Worm (Caenorhabditis elegans): ENCODE measurements around the gene srsx-29.

The srsx-29 gene

ce11 chrV:10153076-10153475, 1.7 kb upstream of the srsx-29 start:
- no peak for TF ChIP-seq mep-1 (tag; optimal IDR thresholded peaks at IDR 0.05)
- TF ChIP-seq tbx-8 (GFP tag; optimal IDR thresholded peaks at IDR 0.05), result no peak
- no peak for TF ChIP-seq lin-13 (tag; optimal IDR thresholded peaks at IDR 0.05)
- no peak for TF ChIP-seq bed-3 (GFP tag; optimal IDR thresholded peaks at IDR 0.05)
- TF ChIP-seq ceh-83 (GFP tag; optimal IDR thresholded peaks at IDR 0.05), result no peak
- no peak for TF ChIP-seq nhr-237 (tag; optimal IDR thresholded peaks at IDR 0.05)
- TF ChIP-seq mls-2 (tag; optimal IDR thresholded peaks at IDR 0.05), result no peak
- no peak for TF ChIP-seq unc-120 (tag; optimal IDR thresholded peaks at IDR 0.05; ENCODE audit: poor library complexity, severe bottlenecking)
- no peak for TF ChIP-seq unc-39 (tag; optimal IDR thresholded peaks at IDR 0.05)
- TF ChIP-seq nhr-2 (tag; optimal IDR thresholded peaks at IDR 0.05), result no peak
- no peak for TF ChIP-seq sptf-1 (tag; optimal IDR thresholded peaks at IDR 0.05)
- TF ChIP-seq snpc-4 (tag; optimal IDR thresholded peaks at IDR 0.05), result no peak
- TF ChIP-seq ham-2 (GFP tag; optimal IDR thresholded peaks at IDR 0.05), result no peak
- no peak for TF ChIP-seq cnd-1 (tag; optimal IDR thresholded peaks at IDR 0.05)
- TF ChIP-seq nhr-28 (tag; optimal IDR thresholded peaks at IDR 0.05), result no peak

DNA sequence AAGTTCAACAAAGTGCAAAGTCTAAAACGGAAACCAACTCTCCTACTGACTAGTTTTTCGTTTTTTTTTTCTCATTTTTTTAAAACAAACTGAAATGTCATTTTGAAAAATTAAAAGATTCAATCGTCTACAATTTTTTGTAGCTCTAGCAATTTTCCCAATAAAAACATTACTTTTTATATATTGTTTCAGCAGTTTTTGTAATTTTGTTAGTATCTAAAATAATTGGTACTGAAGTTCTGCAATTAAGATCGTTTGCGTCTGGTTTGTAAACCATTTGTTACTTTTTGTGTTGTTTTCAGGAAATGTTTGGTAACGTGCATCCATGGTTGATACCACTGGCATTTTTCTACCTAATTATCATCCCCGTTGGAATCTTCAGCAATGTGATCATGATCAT, 3.7 kb downstream of the srsx-29 start, which contains the start of gene srsx-30:
Gene srsx-30 (plus strand): TSS at position 301 of the 400 bp plus-strand sequence.
- TF ChIP-seq hlh-1 (tag; optimal IDR thresholded peaks at IDR 0.05) (no peak), lin-13 (tag; optimal IDR thresholded peaks at IDR 0.05) (no peak), elt-1 (tag; optimal IDR thresholded peaks at IDR 0.05; ENCODE audit: borderline replicate concordance, insufficient read depth) (no peak), M03D4.4 (tag; optimal IDR thresholded peaks at IDR 0.05) (no peak), nhr-2 (tag; optimal IDR thresholded peaks at IDR 0.05) (no peak), unc-39 (tag; optimal IDR thresholded peaks at IDR 0.05) (no peak), nhr-28 (tag; optimal IDR thresholded peaks at IDR 0.05) (no peak), elt-3 (tag; optimal IDR thresholded peaks at IDR 0.05) (no peak)

DNA sequence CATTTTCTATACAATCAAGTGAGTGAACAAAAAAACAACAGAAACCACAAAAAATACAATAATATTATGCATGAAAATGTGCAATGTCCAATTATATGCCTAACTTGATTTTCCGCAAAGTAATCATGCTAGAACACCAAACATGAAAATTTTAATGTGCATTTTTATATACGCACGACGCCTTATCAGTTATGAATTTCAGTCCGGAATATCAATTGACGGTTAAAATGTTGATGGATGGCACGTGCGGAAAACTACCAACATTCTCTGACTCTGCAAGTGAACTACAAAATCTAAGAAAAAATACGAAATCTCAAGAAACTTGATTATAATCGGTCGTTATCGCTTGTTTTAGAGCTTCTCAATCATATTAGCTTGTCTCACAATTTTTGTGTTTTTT, 5.2 kb downstream of the srsx-29 start:
- TF ChIP-seq ceh-43 (GFP tag; optimal IDR thresholded peaks at IDR 0.05) (no peak), mab-5 (tag; optimal IDR thresholded peaks at IDR 0.05) (no peak), elt-3 (tag; optimal IDR thresholded peaks at IDR 0.05) (no peak), nhr-28 (tag; optimal IDR thresholded peaks at IDR 0.05) (no peak), pha-4 (tag; optimal IDR thresholded peaks at IDR 0.05) (no peak), ham-2 (GFP tag; optimal IDR thresholded peaks at IDR 0.05) (no peak), snpc-4 (tag; optimal IDR thresholded peaks at IDR 0.05) (no peak), lin-13 (tag; optimal IDR thresholded peaks at IDR 0.05) (no peak), bed-3 (GFP tag; optimal IDR thresholded peaks at IDR 0.05) (no peak), ceh-39 (tag; optimal IDR thresholded peaks at IDR 0.05) (no peak), nhr-12 (tag; optimal IDR thresholded peaks at IDR 0.05) (no peak), mls-2 (tag; optimal IDR thresholded peaks at IDR 0.05) (no peak), zip-8 (tag; optimal IDR thresholded peaks at IDR 0.05) (no peak)

DNA sequence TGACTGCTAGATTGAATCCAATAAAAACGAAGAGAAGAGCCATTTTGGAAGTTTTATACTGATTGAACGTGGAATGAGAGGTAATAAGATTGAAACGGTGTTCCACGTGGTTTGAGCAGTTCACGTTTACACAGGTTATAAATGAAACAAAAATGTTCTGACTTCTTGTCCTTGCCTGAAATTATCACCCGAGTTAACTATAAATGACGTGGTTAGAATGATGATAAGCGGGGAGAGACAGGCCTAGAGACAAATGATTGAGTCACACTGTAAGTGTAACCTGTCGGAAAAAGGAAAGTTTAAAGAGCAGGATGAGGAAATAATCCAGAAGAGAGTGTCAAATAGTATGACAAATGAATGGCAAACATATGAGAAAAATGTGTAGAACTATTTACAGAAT, 6.2 kb downstream of the srsx-29 start, which contains the start of gene C51E3.10:
Gene C51E3.10 (minus strand): TSS at position 181 of the 400 bp plus-strand sequence.
- TF ChIP-seq hlh-1 (tag; optimal IDR thresholded peaks at IDR 0.05), result no peak
- no peak for TF ChIP-seq pha-4 (tag; optimal IDR thresholded peaks at IDR 0.05)
- TF ChIP-seq lin-32 (GFP tag; optimal IDR thresholded peaks at IDR 0.05), result no peak
- no peak for TF ChIP-seq bed-3 (GFP tag; optimal IDR thresholded peaks at IDR 0.05)
- TF ChIP-seq M03D4.4 (tag; optimal IDR thresholded peaks at IDR 0.05), result no peak
- no peak for TF ChIP-seq nhr-76 (tag; optimal IDR thresholded peaks at IDR 0.05)
- TF ChIP-seq snpc-4 (tag; optimal IDR thresholded peaks at IDR 0.05), result no peak
- no peak for TF ChIP-seq flh-1 (GFP tag; optimal IDR thresholded peaks at IDR 0.05)
- no peak for TF ChIP-seq unc-39 (tag; optimal IDR thresholded peaks at IDR 0.05)
- TF ChIP-seq cnd-1 (tag; optimal IDR thresholded peaks at IDR 0.05), result no peak
- TF ChIP-seq tbx-8 (GFP tag; optimal IDR thresholded peaks at IDR 0.05), result no peak
- no peak for TF ChIP-seq ceh-43 (GFP tag; optimal IDR thresholded peaks at IDR 0.05)
- TF ChIP-seq zip-8 (tag; optimal IDR thresholded peaks at IDR 0.05), result no peak
- no peak for TF ChIP-seq mep-1 (tag; optimal IDR thresholded peaks at IDR 0.05)
- TF ChIP-seq nhr-28 (tag; optimal IDR thresholded peaks at IDR 0.05), result no peak

ce11 chrV:10166368-10166767, 11.6 kb downstream of the srsx-29 start, which contains the start of gene C51E3.6:
TSS of gene C51E3.6 (minus strand) at chrV:10166468.
- no peak for TF ChIP-seq cnd-1 (tag; optimal IDR thresholded peaks at IDR 0.05)
- no peak for TF ChIP-seq unc-120 (tag; optimal IDR thresholded peaks at IDR 0.05; ENCODE audit: poor library complexity, severe bottlenecking)
- no peak for TF ChIP-seq unc-39 (tag; optimal IDR thresholded peaks at IDR 0.05)
- TF ChIP-seq ceh-43 (GFP tag; optimal IDR thresholded peaks at IDR 0.05), result no peak
- TF ChIP-seq ces-1 (GFP tag; optimal IDR thresholded peaks at IDR 0.05), result no peak
- no peak for TF ChIP-seq lin-13 (tag; optimal IDR thresholded peaks at IDR 0.05)
- TF ChIP-seq ceh-83 (GFP tag; optimal IDR thresholded peaks at IDR 0.05), result no peak
- TF ChIP-seq elt-3 (tag; optimal IDR thresholded peaks at IDR 0.05), result no peak
- no peak for TF ChIP-seq sem-2 (GFP tag; optimal IDR thresholded peaks at IDR 0.05)
- no peak for TF ChIP-seq mep-1 (tag; optimal IDR thresholded peaks at IDR 0.05)
- no peak for TF ChIP-seq nhr-2 (tag; optimal IDR thresholded peaks at IDR 0.05)
- TF ChIP-seq flh-1 (GFP tag; optimal IDR thresholded peaks at IDR 0.05), result no peak
- TF ChIP-seq nhr-237 (tag; optimal IDR thresholded peaks at IDR 0.05), result no peak
- TF ChIP-seq ztf-11 (tag; optimal IDR thresholded peaks at IDR 0.05), result no peak
- TF ChIP-seq mls-2 (tag; optimal IDR thresholded peaks at IDR 0.05), result no peak
- TF ChIP-seq sptf-1 (tag; optimal IDR thresholded peaks at IDR 0.05), result no peak
